Worm (Caenorhabditis elegans) whole organism, L2 larva: ENCODE measurements around the gene B0395.3.
"Not testable (repeated sequence)": the region's sequence is repeated elsewhere in the genome, so short reads cannot be mapped to it uniquely, and the experiment has no call there.

Source experiments
- F13H6.1 ChIP-seq: sonication (generic microtip); optimal IDR thresholded peaks from 2 replicates; lab custom pipeline; 2016; ENCODE audit warnings: missing genetic modification characterization, missing compliant biosample characterization
- R02D3.7 ChIP-seq: fragments of 150-350 bp; optimal IDR thresholded peaks from 2 replicates; lab custom pipeline; 2014; ENCODE audit warnings: missing biosample characterization, missing genetic modification characterization
- Y55F3AM.14 ChIP-seq: fragments of 200-800 bp; sonication (Bioruptor generic); optimal IDR thresholded peaks from 2 replicates; lab custom pipeline; 2018; ENCODE audit warnings: mild to moderate bottlenecking, missing genetic modification characterization, missing compliant biosample characterization
- alr-1 ChIP-seq: fragments of 150-350 bp; optimal IDR thresholded peaks from 2 replicates; lab custom pipeline; 2014; ENCODE audit warnings: missing biosample characterization, missing genetic modification characterization
- ama-1 ChIP-seq: fragments of 150-350 bp; optimal IDR thresholded peaks from 2 replicates; lab custom pipeline; 2018; ENCODE audit warnings: inconsistent platforms
- blmp-1 ChIP-seq: sonication (generic microtip); optimal IDR thresholded peaks from 2 replicates; lab custom pipeline; 2017; ENCODE audit warnings: missing genetic modification characterization, mild to moderate bottlenecking, missing compliant biosample characterization, antibody characterized with exemption, moderate library complexity; ENCODE audit not compliant: insufficient read depth
- crh-2 ChIP-seq: sonication (generic microtip); optimal IDR thresholded peaks from 2 replicates; lab custom pipeline; 2017; ENCODE audit warnings: missing biosample characterization, missing genetic modification characterization
- dmd-4 ChIP-seq: sonication (generic microtip); optimal IDR thresholded peaks from 2 replicates; lab custom pipeline; 2017; ENCODE audit warnings: missing biosample characterization, missing genetic modification characterization
- egl-27 ChIP-seq: sonication (generic microtip); optimal IDR thresholded peaks from 3 replicates; lab custom pipeline; 2017; ENCODE audit warnings: missing biosample characterization, missing genetic modification reagents, missing genetic modification characterization
- elt-1 ChIP-seq: fragments of 150-350 bp; optimal IDR thresholded peaks from 2 replicates; lab custom pipeline; 2014; ENCODE audit warnings: missing biosample characterization, missing genetic modification characterization
- elt-3 ChIP-seq: sonication (generic microtip); optimal IDR thresholded peaks from 2 replicates; lab custom pipeline; 2017; ENCODE audit warnings: missing biosample characterization, missing genetic modification characterization
- fos-1 ChIP-seq: fragments of 150-350 bp; optimal IDR thresholded peaks from 2 replicates; lab custom pipeline; 2014; ENCODE audit warnings: missing biosample characterization, missing genetic modification characterization
- lin-11 ChIP-seq: fragments of 150-350 bp; sonication (generic microtip); optimal IDR thresholded peaks from 2 replicates; lab custom pipeline; 2014; ENCODE audit warnings: missing biosample characterization, missing genetic modification characterization, inconsistent platforms, mixed read lengths
- lin-13 ChIP-seq: fragments of 150-350 bp; optimal IDR thresholded peaks from 2 replicates; lab custom pipeline; 2014; ENCODE audit warnings: missing biosample characterization, missing genetic modification reagents, missing genetic modification characterization
- lsy-2 ChIP-seq, 2 experiments: fragments of 150-350 bp in 1 of 2; sonication (generic microtip) in 1 of 2; optimal IDR thresholded peaks; 2 replicates each; lab custom pipeline; 2014 to 2017; ENCODE audit warnings: missing biosample characterization in 2 of 2, missing genetic modification characterization in 2 of 2
- mab-5 ChIP-seq: fragments of 150-350 bp; optimal IDR thresholded peaks from 2 replicates; lab custom pipeline; 2014; ENCODE audit warnings: missing biosample characterization, missing genetic modification characterization
- mbf-1 ChIP-seq: sonication (generic microtip); optimal IDR thresholded peaks from 2 replicates; lab custom pipeline; 2017; ENCODE audit warnings: missing biosample characterization, missing genetic modification characterization
- nhr-11 ChIP-seq: fragments of 150-350 bp; optimal IDR thresholded peaks from 2 replicates; lab custom pipeline; 2014; ENCODE audit warnings: missing biosample characterization, missing genetic modification characterization
- nhr-12 ChIP-seq: fragments of 150-350 bp; optimal IDR thresholded peaks from 2 replicates; lab custom pipeline; 2014; ENCODE audit warnings: missing biosample characterization, missing genetic modification characterization
- nhr-129 ChIP-seq: fragments of 150-350 bp; optimal IDR thresholded peaks from 2 replicates; lab custom pipeline; 2014; ENCODE audit warnings: missing biosample characterization, missing genetic modification characterization
- nhr-21 ChIP-seq: fragments of 150-350 bp; optimal IDR thresholded peaks from 2 replicates; lab custom pipeline; 2014; ENCODE audit warnings: missing biosample characterization, missing genetic modification characterization
- nhr-23 ChIP-seq: fragments of 150-350 bp; optimal IDR thresholded peaks from 2 replicates; lab custom pipeline; 2014; ENCODE audit warnings: missing biosample characterization, missing genetic modification reagents, missing genetic modification characterization
- nhr-25 ChIP-seq: fragments of 150-350 bp; sonication (generic microtip); optimal IDR thresholded peaks from 3 replicates; lab custom pipeline; 2014; ENCODE audit warnings: missing biosample characterization, missing genetic modification characterization
- nhr-77 ChIP-seq: fragments of 150-350 bp; optimal IDR thresholded peaks from 2 replicates; lab custom pipeline; 2014; ENCODE audit warnings: missing biosample characterization, missing genetic modification characterization
- sem-4 ChIP-seq: fragments of 150-350 bp; optimal IDR thresholded peaks from 2 replicates; lab custom pipeline; 2014; ENCODE audit warnings: missing biosample characterization, missing genetic modification reagents, missing genetic modification characterization
- skn-1 ChIP-seq: sonication (generic microtip); optimal IDR thresholded peaks from 2 replicates; lab custom pipeline; 2017; ENCODE audit warnings: missing biosample characterization, missing genetic modification characterization
- sma-3 ChIP-seq: sonication (generic microtip); optimal IDR thresholded peaks from 2 replicates; lab custom pipeline; 2016; ENCODE audit warnings: missing genetic modification reagents, missing genetic modification characterization, missing compliant biosample characterization
- sma-9 ChIP-seq, 2 experiments: fragments of 150-350 bp in 1 of 2; sonication (generic microtip) in 1 of 2; optimal IDR thresholded peaks; 2 replicates each; lab custom pipeline; 2014 to 2016; ENCODE audit warnings: missing genetic modification characterization in 2 of 2, mild to moderate bottlenecking in 1 of 2, missing biosample characterization in 1 of 2, missing compliant biosample characterization in 1 of 2, missing genetic modification reagents in 1 of 2, moderate library complexity in 1 of 2
- snpc-4 ChIP-seq: fragments of 150-350 bp; optimal IDR thresholded peaks from 2 replicates; lab custom pipeline; 2014; ENCODE audit warnings: missing biosample characterization, missing genetic modification characterization
- unc-39 ChIP-seq: fragments of 150-350 bp; optimal IDR thresholded peaks from 2 replicates; lab custom pipeline; 2014; ENCODE audit warnings: missing biosample characterization, missing genetic modification characterization
- unc-62 ChIP-seq: fragments of 150-350 bp; optimal IDR thresholded peaks from 2 replicates; lab custom pipeline; 2014; ENCODE audit warnings: missing biosample characterization, missing genetic modification reagents, missing genetic modification characterization
- zag-1 ChIP-seq: fragments of 150-350 bp; optimal IDR thresholded peaks from 2 replicates; lab custom pipeline; 2014; ENCODE audit warnings: missing biosample characterization, missing genetic modification characterization
- ztf-4 ChIP-seq: fragments of 150-350 bp; optimal IDR thresholded peaks from 2 replicates; lab custom pipeline; 2014; ENCODE audit warnings: missing biosample characterization, missing genetic modification characterization

B0395.3 gene

DNA sequence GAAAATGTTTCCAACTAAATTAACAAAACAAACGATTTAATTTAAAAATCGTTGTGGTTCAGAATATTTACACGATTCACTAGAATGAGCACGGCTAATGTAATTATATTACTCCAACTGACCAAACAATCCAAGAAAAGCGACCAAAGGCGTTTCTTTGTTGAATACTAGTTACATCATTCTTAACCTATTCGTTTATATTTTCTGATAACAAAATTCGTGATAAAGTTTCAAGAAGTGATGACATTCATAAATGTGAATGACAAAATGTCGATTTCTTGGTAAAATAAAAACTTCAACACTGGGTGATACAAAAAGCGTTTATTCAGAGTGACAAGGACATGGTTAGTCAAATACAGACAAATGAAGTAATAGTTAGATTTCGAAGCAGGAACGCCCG is 36.4 kb upstream of the B0395.3 start, which contains the start of gene C30F2.4:
Gene C30F2.4, minus strand, starts transcription at position 101 of the 400 bp plus-strand sequence.
- no peak for TF ChIP-seq lin-11 (tag; lab: Kevin White, UChicago)
- no peak for TF ChIP-seq zag-1 (tag; lab: Kevin White, UChicago)
- no peak for TF ChIP-seq snpc-4 (tag; lab: Kevin White, UChicago)
- TF ChIP-seq mab-5 (tag; lab: Kevin White, UChicago) = no peak
- TF ChIP-seq ama-1 (lab: Kevin White, UChicago) = no peak
- no peak for TF ChIP-seq F13H6.1 (tag; lab: Kevin White, UChicago)
- no peak for TF ChIP-seq lin-13 (GFP tag; lab: Kevin White, UChicago)
- no peak for TF ChIP-seq ztf-4 (tag; lab: Kevin White, UChicago)
- TF ChIP-seq nhr-23 (tag; lab: Kevin White, UChicago) = no peak
- TF ChIP-seq nhr-21 = no peak
- TF ChIP-seq nhr-129 (tag; lab: Kevin White, UChicago) = no peak
- no peak for TF ChIP-seq nhr-11 (tag; lab: Kevin White, UChicago)
- TF ChIP-seq nhr-12 (tag; lab: Kevin White, UChicago) = no peak
- no peak for TF ChIP-seq lsy-2 (tag; optimal IDR thresholded peaks at IDR 0.05; lab: Kevin White, UChicago)
- no peak for TF ChIP-seq alr-1
- no peak for TF ChIP-seq sma-9 (GFP tag; optimal IDR thresholded peaks at IDR 0.05; lab: Kevin White, UChicago)
- TF ChIP-seq sma-9 (tag; optimal IDR thresholded peaks at IDR 0.05; lab: Kevin White, UChicago) = no peak
- TF ChIP-seq fos-1 (tag; lab: Kevin White, UChicago) = no peak
- no peak for TF ChIP-seq nhr-25 (tag; lab: Kevin White, UChicago)
- TF ChIP-seq blmp-1 (tag; lab: Kevin White, UChicago) = no peak

DNA sequence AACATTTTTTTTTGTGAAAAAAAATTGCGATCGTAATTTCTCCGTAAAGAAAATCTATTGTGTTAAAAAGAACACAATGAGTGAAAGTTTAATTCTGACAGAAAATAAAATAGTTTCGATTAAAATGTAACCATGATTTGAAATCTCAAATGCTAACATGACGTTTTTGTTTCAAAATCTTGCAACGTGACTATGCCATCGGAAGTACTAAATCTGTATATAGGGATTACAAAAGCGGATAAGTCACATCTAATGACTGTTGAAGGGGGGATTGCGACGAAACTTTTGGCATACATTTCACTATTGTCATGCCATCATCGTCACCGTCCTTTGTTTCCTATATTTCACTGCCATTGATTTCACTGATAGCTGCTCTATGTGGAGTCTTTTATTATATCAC is 32.5 kb upstream of the B0395.3 start, which contains the start of gene col-187:
Gene col-187, plus strand, starts transcription at position 301 of the 400 bp plus-strand sequence.
- TF ChIP-seq alr-1 (no peak), egl-27 (no peak), sma-3 (GFP tag; lab: Kevin White, UChicago) (no peak), snpc-4 (tag; lab: Kevin White, UChicago) (no peak)
- TF ChIP-seq, all 48 proteins: peak for 0

DNA sequence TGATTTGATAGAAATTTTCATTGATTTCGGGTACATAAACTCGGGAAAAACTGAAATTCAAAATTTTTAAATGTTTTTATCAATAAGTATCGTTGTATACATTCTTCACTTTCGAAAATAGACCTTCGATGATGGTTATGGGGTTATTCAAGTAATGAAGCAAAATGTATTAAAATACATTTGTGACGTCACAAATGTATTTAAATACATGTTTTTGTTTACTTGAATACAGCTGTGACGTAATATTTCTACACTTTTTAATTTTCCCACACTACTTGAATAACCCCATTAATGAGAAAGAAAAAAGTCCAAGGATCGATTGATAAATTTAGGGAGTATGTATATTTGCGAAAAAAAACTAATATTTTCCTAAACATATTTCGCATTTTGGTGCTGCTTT is 27.9 kb upstream of the B0395.3 start:
- no peak for TF ChIP-seq sma-9 (GFP tag; optimal IDR thresholded peaks at IDR 0.05; lab: Kevin White, UChicago)
- TF ChIP-seq sma-9 (tag; optimal IDR thresholded peaks at IDR 0.05; lab: Kevin White, UChicago) = no peak
- TF ChIP-seq unc-62 (GFP tag; lab: Kevin White, UChicago) = no peak
- no peak for TF ChIP-seq mbf-1 (tag; lab: Kevin White, UChicago)
- TF ChIP-seq crh-2 (tag; lab: Kevin White, UChicago) = no peak
- TF ChIP-seq ama-1 (lab: Kevin White, UChicago) = no peak
- no peak for TF ChIP-seq nhr-129 (tag; lab: Kevin White, UChicago)

DNA sequence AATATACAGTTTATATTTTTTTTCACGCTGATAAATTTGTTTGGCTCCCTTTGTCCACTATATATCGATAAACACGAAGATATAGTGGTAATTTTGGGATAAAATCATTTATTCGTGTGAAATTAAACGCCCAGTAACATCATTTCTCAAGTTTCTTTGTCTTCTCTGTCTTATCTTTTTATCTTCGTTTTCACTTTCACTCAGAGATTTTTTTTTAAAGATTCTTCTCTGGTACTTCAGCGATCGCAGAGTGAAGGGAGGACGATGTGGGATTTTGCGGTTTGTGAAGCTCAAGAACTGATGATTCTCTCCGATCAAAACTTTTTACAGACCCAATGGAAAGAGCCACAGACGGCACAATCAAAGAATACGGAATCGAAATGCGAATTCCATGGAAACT is 22.3 kb upstream of the B0395.3 start, which contains the start of gene T27A8.3:
Gene T27A8.3, plus strand, starts transcription at position 301 of the 400 bp plus-strand sequence.
- not testable (repeated sequence) for TF ChIP-seq nhr-77 (tag; lab: Kevin White, UChicago); dmd-4; sem-4 (tag; lab: Kevin White, UChicago)

DNA sequence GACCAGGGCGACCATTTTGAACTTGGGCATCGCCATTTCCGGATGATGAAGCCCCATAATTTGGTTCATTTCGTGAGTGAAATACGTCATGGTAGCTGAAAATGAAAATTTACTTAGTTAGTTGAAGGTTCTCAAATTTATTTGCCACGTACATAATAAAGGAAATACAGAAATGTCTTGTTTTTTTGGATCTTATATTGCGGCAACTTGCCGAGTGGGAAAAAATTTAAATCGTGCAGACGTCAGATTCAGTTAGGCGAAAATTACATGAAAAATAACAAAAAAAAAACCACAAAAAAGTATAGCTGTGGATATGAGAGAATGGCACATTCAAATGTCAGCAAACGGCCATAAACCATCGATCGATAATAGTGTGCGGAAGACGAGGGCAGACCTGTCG is 18.8 kb upstream of the B0395.3 start, which contains the start of gene T27A8.2:
Gene T27A8.2, minus strand, starts transcription at position 101 of the 400 bp plus-strand sequence.
- TF ChIP-seq sem-4 (tag; lab: Kevin White, UChicago) = no peak
- TF ChIP-seq nhr-12 (tag; lab: Kevin White, UChicago) = no peak
- TF ChIP-seq ama-1 (lab: Kevin White, UChicago) = no peak
- TF ChIP-seq R02D3.7 (tag; lab: Kevin White, UChicago) = no peak
- TF ChIP-seq Y55F3AM.14 = no peak
- TF ChIP-seq elt-3 (tag; lab: Kevin White, UChicago) = no peak
- TF ChIP-seq snpc-4 (tag; lab: Kevin White, UChicago) = no peak
- no peak for TF ChIP-seq nhr-77 (tag; lab: Kevin White, UChicago)
- no peak for TF ChIP-seq elt-1 (tag; lab: Kevin White, UChicago)
- no peak for TF ChIP-seq sma-3 (GFP tag; lab: Kevin White, UChicago)
- no peak for TF ChIP-seq nhr-11 (tag; lab: Kevin White, UChicago)
- TF ChIP-seq nhr-23 (tag; lab: Kevin White, UChicago) = no peak
- no peak for TF ChIP-seq skn-1
- no peak for TF ChIP-seq sma-9 (GFP tag; optimal IDR thresholded peaks at IDR 0.05; lab: Kevin White, UChicago)
- TF ChIP-seq sma-9 (tag; optimal IDR thresholded peaks at IDR 0.05; lab: Kevin White, UChicago) = no peak
- no peak for TF ChIP-seq nhr-129 (tag; lab: Kevin White, UChicago)
- TF ChIP-seq unc-39 = no peak
